Fruit fly (Drosophila melanogaster) whole organism, wandering third instar larva: Measurements from ENCODE around the gene CG31948.

Experiments
- Abd-B ChIP-seq: fragments of >200 bp; optimal IDR thresholded peaks from 2 replicates; lab custom pipeline; 2017; ENCODE audit warnings: missing biosample characterization, missing genetic modification characterization
- CG9705 ChIP-seq: fragments of 200-800 bp; sonication (Bioruptor generic); optimal IDR thresholded peaks from 2 replicates; lab custom pipeline; 2018; ENCODE audit warnings: missing biosample characterization, mild to moderate bottlenecking, missing genetic modification characterization
- CrebA ChIP-seq: fragments of 200-800 bp; sonication (Bioruptor generic); optimal IDR thresholded peaks from 2 replicates; lab custom pipeline; 2016; ENCODE audit warnings: missing biosample characterization, mild to moderate bottlenecking, missing genetic modification characterization, borderline replicate concordance
- Dfd ChIP-seq: fragments of >200 bp; optimal IDR thresholded peaks from 2 replicates; lab custom pipeline; 2017; ENCODE audit warnings: missing biosample characterization, missing genetic modification characterization
- GATAd ChIP-seq: sonication (Bioruptor generic); optimal IDR thresholded peaks from 2 replicates; lab custom pipeline; 2016; ENCODE audit warnings: missing biosample characterization, missing genetic modification characterization
- Hnf4 ChIP-seq: fragments of 200-800 bp; sonication (Bioruptor generic); optimal IDR thresholded peaks from 2 replicates; lab custom pipeline; 2016; ENCODE audit warnings: missing biosample characterization, mild to moderate bottlenecking, missing genetic modification characterization
- Hr83 ChIP-seq: fragments of 200-300 bp; sonication (Bioruptor generic); optimal IDR thresholded peaks from 2 replicates; lab custom pipeline; 2016; ENCODE audit warnings: missing biosample characterization, mild to moderate bottlenecking, missing genetic modification characterization, moderate library complexity; ENCODE audit not compliant: poor library complexity, severe bottlenecking
- fru ChIP-seq: fragments of 200-800 bp; sonication (Bioruptor generic); optimal IDR thresholded peaks from 3 replicates; lab custom pipeline; 2016; ENCODE audit warnings: missing biosample characterization, mild to moderate bottlenecking, missing genetic modification characterization
- lola ChIP-seq: fragments of >200 bp; optimal IDR thresholded peaks from 2 replicates; lab custom pipeline; 2017; ENCODE audit warnings: missing biosample characterization, missing genetic modification characterization
- psq ChIP-seq: fragments of 200-800 bp; sonication (Bioruptor generic); optimal IDR thresholded peaks from 3 replicates; lab custom pipeline; 2017; ENCODE audit warnings: missing biosample characterization, mild to moderate bottlenecking, missing genetic modification characterization, moderate library complexity
- sage ChIP-seq: fragments of 200-800 bp; sonication (Bioruptor generic); optimal IDR thresholded peaks from 2 replicates; lab custom pipeline; 2016; ENCODE audit warnings: missing biosample characterization, mild to moderate bottlenecking, missing genetic modification characterization
- sv ChIP-seq: fragments of 200-800 bp; sonication (Bioruptor generic); optimal IDR thresholded peaks from 3 replicates; lab custom pipeline; 2016; ENCODE audit warnings: missing biosample characterization, missing genetic modification characterization
- tai ChIP-seq: sonication (Bioruptor generic); optimal IDR thresholded peaks from 2 replicates; lab custom pipeline; 2016; ENCODE audit warnings: missing biosample characterization, missing genetic modification characterization

- TF ChIP-seq lola (GFP tag; lab: Kevin White, UChicago), result no peak
- TF ChIP-seq CrebA (GFP tag; lab: Kevin White, UChicago), result no peak
- TF ChIP-seq fru, result no peak
- TF ChIP-seq Abd-B (GFP tag; lab: Kevin White, UChicago), result no peak
- no peak for TF ChIP-seq tai (GFP tag; lab: Kevin White, UChicago)
- TF ChIP-seq Dfd (GFP tag; lab: Kevin White, UChicago), result no peak
- no peak for TF ChIP-seq CG9705 (GFP tag; lab: Kevin White, UChicago)
- TF ChIP-seq Hr83 (GFP tag; lab: Kevin White, UChicago), result no peak
- no peak for TF ChIP-seq psq (GFP tag; lab: Kevin White, UChicago)
- no peak for TF ChIP-seq Hnf4 (GFP tag; lab: Kevin White, UChicago)
- no peak for TF ChIP-seq sv (GFP tag; lab: Kevin White, UChicago)
- TF ChIP-seq GATAd (GFP tag; lab: Kevin White, UChicago), result no peak
- no peak for TF ChIP-seq sage (GFP tag; lab: Kevin White, UChicago)
These were observed at the start of gene CG31948 for dm6 chr2L:2416620-2417019.
